Fruit fly (Drosophila melanogaster): ENCODE data around the gene CG31251.

The CG31251 gene

dm6 chr3R:17684854-17685253 lies at the start of gene CG31251, which contains the start of gene CG31360 (continued):
- TF ChIP-seq CG3407 (GFP tag; optimal IDR thresholded peaks at IDR 0.05): no peak
- TF ChIP-seq peb (GFP tag; IDR thresholded peaks at IDR 0.05): no peak
- no peak for TF ChIP-seq E2f1 (GFP tag; IDR thresholded peaks at IDR 0.05)
- TF ChIP-seq Blimp-1 (GFP tag; optimal IDR thresholded peaks at IDR 0.05): no peak
- no peak for TF ChIP-seq kah (GFP tag; optimal IDR thresholded peaks at IDR 0.05)
- no peak for TF ChIP-seq gsb-n (tag; optimal IDR thresholded peaks at IDR 0.05)
- TF ChIP-seq Dek (tag; optimal IDR thresholded peaks at IDR 0.05): no peak
- TF ChIP-seq ham (GFP tag; IDR thresholded peaks at IDR 0.05): no peak
- no peak for TF ChIP-seq CG10366 (GFP tag; IDR thresholded peaks at IDR 0.05)
- TF ChIP-seq Sin3A (optimal IDR thresholded peaks at IDR 0.05): peak; percentile 22
- 0 out of 2 replicates have a peak, but pooled peaks have one; percentile 3 for TF ChIP-seq CG42726 (GFP tag; IDR thresholded peaks at IDR 0.05; ENCODE audit: partially characterized antibody)
- no peak for TF ChIP-seq CG11696 (GFP tag; IDR thresholded peaks at IDR 0.05)
- TF ChIP-seq CG3838 (GFP tag; optimal IDR thresholded peaks at IDR 0.05): no peak
- TF ChIP-seq caup (GFP tag; optimal IDR thresholded peaks at IDR 0.05; ENCODE audit: severe bottlenecking): no peak
- TF ChIP-seq Vsx1 (GFP tag; optimal IDR thresholded peaks at IDR 0.05): no peak
- TF ChIP-seq sim (GFP tag; IDR thresholded peaks at IDR 0.05): no peak
- no peak for TF ChIP-seq CG15011 (GFP tag; optimal IDR thresholded peaks at IDR 0.05)

dm6 chr3R:17733261-17733660 lies 48.5 kb upstream of the CG31251 start, which contains the start of gene CG14321:
Gene CG14321 (plus strand): TSS chr3R:17733598.
- TF ChIP-seq unc-4 (GFP tag; IDR thresholded peaks at IDR 0.05; ENCODE audit: partially characterized antibody) (0 out of 2 replicates have a peak, but pooled peaks have one; percentile 18), CG15514 (GFP tag; optimal IDR thresholded peaks at IDR 0.05) (no peak), MBD-R2 (GFP tag; IDR thresholded peaks at IDR 0.05) (peak; percentile 58; the same call in 1 of the 2 replicates), CG12659 (GFP tag; optimal IDR thresholded peaks at IDR 0.05) (no peak), CG1832 (GFP tag; optimal IDR thresholded peaks at IDR 0.05) (no peak), jigr1 (GFP tag; IDR thresholded peaks at IDR 0.05) (no peak), Blimp-1 (GFP tag; optimal IDR thresholded peaks at IDR 0.05) (no peak), CG10979 (tag; optimal IDR thresholded peaks at IDR 0.05) (no peak), CG2116 (GFP tag; optimal IDR thresholded peaks at IDR 0.05) (no peak), so (GFP tag; IDR thresholded peaks at IDR 0.05) (no peak), Nf-YC (tag; optimal IDR thresholded peaks at IDR 0.05) (no peak), nau (GFP tag; optimal IDR thresholded peaks at IDR 0.05) (no peak), CG9932 (GFP tag; IDR thresholded peaks at IDR 0.05) (no peak), CG3995 (GFP tag; optimal IDR thresholded peaks at IDR 0.05) (no peak), fd3F (GFP tag; optimal IDR thresholded peaks at IDR 0.05) (no peak), sim (GFP tag; IDR thresholded peaks at IDR 0.05) (no peak), CG14050 (GFP tag; IDR thresholded peaks at IDR 0.05) (no peak), cg (GFP tag; optimal IDR thresholded peaks at IDR 0.05) (no peak), Deaf1 (tag; optimal IDR thresholded peaks at IDR 0.05) (peak; percentile 30), CG8388 (GFP tag; optimal IDR thresholded peaks at IDR 0.05) (no peak), ci (GFP tag; IDR thresholded peaks at IDR 0.05) (no peak), MTF-1 (GFP tag; optimal IDR thresholded peaks at IDR 0.05; ENCODE audit: borderline replicate concordance) (no peak), Kr (GFP tag; optimal IDR thresholded peaks at IDR 0.05) (no peak), Spps (tag; optimal IDR thresholded peaks at IDR 0.05) (no peak), crp (GFP tag; optimal IDR thresholded peaks at IDR 0.05) (peak; percentile 40 to 86), sd (tag; optimal IDR thresholded peaks at IDR 0.05) (no peak), E2f2 (GFP tag; IDR thresholded peaks at IDR 0.05) (no peak), CG31224 (GFP tag; IDR thresholded peaks at IDR 0.05) (no peak), Oli (tag; optimal IDR thresholded peaks at IDR 0.05) (no peak), fd64A (GFP tag; optimal IDR thresholded peaks at IDR 0.05) (no peak), Usf (GFP tag; optimal IDR thresholded peaks at IDR 0.05) (no peak), Opbp (GFP tag; IDR thresholded peaks at IDR 0.05; ENCODE audit: partially characterized antibody) (peak; percentile 71; the same call in 2 of the 3 replicates), pan (optimal IDR thresholded peaks at IDR 0.05) (no peak), pan (GFP tag; optimal IDR thresholded peaks at IDR 0.05 in 1 of 2, IDR thresholded peaks at IDR 0.05 in 1 of 2) (no peak), CG13296 (GFP tag; optimal IDR thresholded peaks at IDR 0.05) (no peak)
